Worm (Caenorhabditis elegans): ENCODE measurements around the gene srx-117.

ce11 chrV:5621390-5621789, 22.9 kb upstream of the srx-117 start, which contains the start of gene M03E7.1:
- no peak for TF ChIP-seq fos-1 (tag; optimal IDR thresholded peaks at IDR 0.05)
- TF ChIP-seq unc-39 (tag; optimal IDR thresholded peaks at IDR 0.05), result no peak
- no peak for TF ChIP-seq nhr-10 (tag; optimal IDR thresholded peaks at IDR 0.05)
- TF ChIP-seq unc-55 (GFP tag; optimal IDR thresholded peaks at IDR 0.05), result no peak
- TF ChIP-seq ama-1 (optimal IDR thresholded peaks at IDR 0.05), result no peak

Measured in whole organism, L2 larva.